Fruit fly (Drosophila melanogaster) whole organism, embryonic: Measurements from ENCODE around the gene Drsl2.

Experiments
- CG11456 ChIP-seq: fragments of 200-800 bp; sonication (Bioruptor generic); IDR thresholded peaks from 3 replicates; pipeline ENCODE4 v1.3.6; 2022; ENCODE audit warnings: missing biosample characterization, missing genetic modification characterization
- CG16779 ChIP-seq: fragments of 200-800 bp; sonication (Bioruptor generic); IDR thresholded peaks from 2 replicates; pipeline ENCODE4 v1.3.6; 2022; ENCODE audit warnings: missing biosample characterization, missing genetic modification characterization
- CG31224 ChIP-seq: fragments of 200-800 bp; sonication (Bioruptor generic); IDR thresholded peaks from 2 replicates; pipeline ENCODE4 v1.3.6; 2022; ENCODE audit warnings: missing biosample characterization, missing genetic modification characterization
- NfI ChIP-seq: fragments of 200-800 bp; sonication (Bioruptor generic); optimal IDR thresholded peaks from 3 replicates; lab custom pipeline; 2018; ENCODE audit warnings: missing biosample characterization, mild to moderate bottlenecking, missing genetic modification characterization, moderate library complexity
- cg ChIP-seq: fragments of 200-800 bp; sonication (Bioruptor generic); optimal IDR thresholded peaks from 3 replicates; lab custom pipeline; 2019; ENCODE audit warnings: missing biosample characterization, mild to moderate bottlenecking, missing genetic modification characterization, moderate library complexity
- croc ChIP-seq: fragments of 200-800 bp; sonication (Bioruptor generic); conservative IDR thresholded peaks from 3 replicates; pipeline ENCODE4 v1.3.6; 2022; ENCODE audit warnings: missing biosample characterization, missing genetic modification characterization
- dm ChIP-seq: fragments of 200-800 bp; sonication (Bioruptor generic); optimal IDR thresholded peaks from 3 replicates; lab custom pipeline; 2016; ENCODE audit warnings: missing biosample characterization, missing genetic modification characterization
- ems ChIP-seq: fragments of 200-800 bp; sonication (Bioruptor generic); optimal IDR thresholded peaks from 3 replicates; lab custom pipeline; 2016; ENCODE audit warnings: missing biosample characterization, missing genetic modification characterization
- eve ChIP-seq, 2 experiments: fragments of >200 bp; optimal IDR thresholded peaks; 2 replicates each; lab custom pipeline; 2017; ENCODE audit warnings: missing biosample characterization in 2 of 2, missing genetic modification characterization in 2 of 2
- jing ChIP-seq: fragments of 200-800 bp; sonication (Bioruptor generic); optimal IDR thresholded peaks from 2 replicates; lab custom pipeline; 2018; ENCODE audit warnings: missing biosample characterization, mild to moderate bottlenecking, missing genetic modification characterization
- kay ChIP-seq: fragments of 200-800 bp; sonication (Bioruptor generic); optimal IDR thresholded peaks from 2 replicates; lab custom pipeline; 2016; ENCODE audit warnings: missing biosample characterization, missing genetic modification characterization
- pan ChIP-seq, 4 experiments: fragments of >200 bp in 3 of 4; fragments of 200-800 bp in 1 of 4; sonication (Bioruptor generic) in 1 of 4; optimal IDR thresholded peaks in 3 of 4; IDR thresholded peaks in 1 of 4; 2 replicates each; pipeline versions ENCODE4 v1.3.6 to Lab custom; 2017 to 2022; ENCODE audit warnings: missing biosample characterization in 2 of 4, missing genetic modification characterization in 2 of 4, mixed read lengths in 1 of 4
- ttk ChIP-seq: fragments of 200-800 bp; sonication (Bioruptor generic); IDR thresholded peaks from 2 replicates; pipeline ENCODE4 v2.1.2; 2022; ENCODE audit warnings: missing biosample characterization, missing genetic modification characterization
- zen2 ChIP-seq: fragments of 200-800 bp; sonication (Bioruptor generic); IDR thresholded peaks from 3 replicates; pipeline ENCODE4 v1.3.6; 2022; ENCODE audit warnings: missing biosample characterization, missing genetic modification characterization; ENCODE audit not compliant: partially characterized antibody

- TF ChIP-seq CG11456 (GFP tag; lab: Robert Waterston, UW): no peak
- TF ChIP-seq CG16779 (GFP tag; lab: Robert Waterston, UW): no peak
- no peak for TF ChIP-seq pan (optimal IDR thresholded peaks at IDR 0.05; lab: Kevin White, UChicago)
- TF ChIP-seq pan (GFP tag; optimal IDR thresholded peaks at IDR 0.05 in 1 of 2, IDR thresholded peaks at IDR 0.05 in 1 of 2): no peak
- no peak for TF ChIP-seq croc (GFP tag; lab: Robert Waterston, UW)
- no peak for TF ChIP-seq cg
- TF ChIP-seq NfI (GFP tag; lab: Kevin White, UChicago): no peak
- no peak for TF ChIP-seq ttk (GFP tag; lab: Robert Waterston, UW)
- no peak for TF ChIP-seq eve (GFP tag; optimal IDR thresholded peaks at IDR 0.05; lab: Kevin White, UChicago)
- TF ChIP-seq kay (GFP tag; lab: Kevin White, UChicago): no peak
- TF ChIP-seq ems (GFP tag; lab: Kevin White, UChicago): no peak
- TF ChIP-seq jing (GFP tag; lab: Kevin White, UChicago): no peak
- TF ChIP-seq CG31224: no peak
- no peak for TF ChIP-seq zen2
- no peak for TF ChIP-seq dm (GFP tag; lab: Kevin White, UChicago)
Observed at dm6 chr3L:3329763-3330162, 15.6 kb downstream of the Drsl2 start, which contains the start of gene CG14961.
